Fruit fly (Drosophila melanogaster) whole organism, prepupa: Measurements from ENCODE around the gene CG5326.

Experiments
- CG11762 ChIP-seq: fragments of 200-800 bp; sonication (Bioruptor generic); optimal IDR thresholded peaks from 3 replicates; lab custom pipeline; 2016; ENCODE audit warnings: missing biosample characterization, missing genetic modification characterization; ENCODE audit not compliant: insufficient read depth
- CG16779 ChIP-seq: fragments of 200-800 bp; sonication (Bioruptor generic); optimal IDR thresholded peaks from 3 replicates; lab custom pipeline; 2017; ENCODE audit warnings: missing biosample characterization, mild to moderate bottlenecking, missing genetic modification characterization
- CG6808 ChIP-seq: fragments of 200-800 bp; sonication (Bioruptor generic); optimal IDR thresholded peaks from 3 replicates; lab custom pipeline; 2017; ENCODE audit warnings: missing biosample characterization, missing genetic modification characterization, mild to moderate bottlenecking, moderate library complexity, missing genetic modification reagents
- Sox102F ChIP-seq: fragments of 200-800 bp; sonication (Bioruptor generic); optimal IDR thresholded peaks from 2 replicates; lab custom pipeline; 2016; ENCODE audit warnings: missing biosample characterization, mild to moderate bottlenecking, missing genetic modification characterization
- achi ChIP-seq: fragments of 200-800 bp; sonication (Bioruptor generic); optimal IDR thresholded peaks from 3 replicates; lab custom pipeline; 2016; ENCODE audit warnings: missing biosample characterization, missing genetic modification characterization
- acj6 ChIP-seq: fragments of 200-800 bp; sonication (Bioruptor generic); optimal IDR thresholded peaks from 3 replicates; lab custom pipeline; 2016; ENCODE audit warnings: missing biosample characterization, missing genetic modification characterization

dm6 chr3R:22503630-22504029 is 36.1 kb downstream of the CG5326 start:
- TF ChIP-seq CG16779, result no peak
- TF ChIP-seq Sox102F, result no peak
- no peak for TF ChIP-seq acj6 (GFP tag; lab: Kevin White, UChicago)
- TF ChIP-seq CG11762 (GFP tag; lab: Kevin White, UChicago), result no peak
- TF ChIP-seq CG6808 (GFP tag; lab: Kevin White, UChicago), result no peak
- TF ChIP-seq achi (GFP tag; lab: Kevin White, UChicago), result no peak
